Worm (Caenorhabditis elegans): Measurements from ENCODE around the gene col-41.

Gene col-41

ce11 chrX:15146415-15147210, 29.7 kb downstream of the col-41 start:
- no peak for TF ChIP-seq unc-62 (GFP tag; optimal IDR thresholded peaks at IDR 0.05)
- TF ChIP-seq ZK546.5 (tag; optimal IDR thresholded peaks at IDR 0.05): no peak
- TF ChIP-seq nhr-129 (tag; optimal IDR thresholded peaks at IDR 0.05): peak; percentile 4
- TF ChIP-seq snpc-4 (tag; optimal IDR thresholded peaks at IDR 0.05): no peak
- TF ChIP-seq unc-39 (tag; optimal IDR thresholded peaks at IDR 0.05): no peak
- TF ChIP-seq mbf-1 (tag; optimal IDR thresholded peaks at IDR 0.05): no peak
- TF ChIP-seq sma-9 (GFP tag; optimal IDR thresholded peaks at IDR 0.05): peak; percentile 6
- TF ChIP-seq sma-9 (tag; optimal IDR thresholded peaks at IDR 0.05): no peak
- TF ChIP-seq lin-13 (GFP tag; optimal IDR thresholded peaks at IDR 0.05): no peak
- peak; percentile 13 for TF ChIP-seq crh-2 (tag; optimal IDR thresholded peaks at IDR 0.05)
- peak; percentile 39 for TF ChIP-seq fos-1 (tag; optimal IDR thresholded peaks at IDR 0.05)

DNA sequence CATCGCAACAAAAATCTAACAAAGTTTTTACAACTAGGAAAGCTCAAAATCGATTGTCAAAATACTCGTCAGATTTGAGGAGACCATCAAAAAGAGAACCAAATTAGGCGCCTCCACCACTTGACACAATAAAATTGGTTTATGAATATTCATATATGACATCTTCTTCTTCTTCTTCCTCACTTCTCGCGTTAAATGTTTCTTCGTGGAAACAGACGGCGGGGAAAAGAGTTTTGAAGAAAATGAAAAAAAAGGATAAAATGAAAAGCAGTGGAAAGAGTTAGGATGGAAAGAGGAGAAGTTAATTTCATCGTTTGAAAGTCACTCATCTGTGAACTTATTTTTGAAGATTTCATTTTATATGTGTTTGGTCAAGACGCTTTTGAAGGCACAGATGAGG, 41.3 kb downstream of the col-41 start:
- no peak for TF ChIP-seq nhr-11 (tag; optimal IDR thresholded peaks at IDR 0.05)
- TF ChIP-seq R02D3.7 (tag; optimal IDR thresholded peaks at IDR 0.05): no peak
- TF ChIP-seq C34F6.9 (tag; optimal IDR thresholded peaks at IDR 0.05): no peak
- no peak for TF ChIP-seq lin-13 (GFP tag; optimal IDR thresholded peaks at IDR 0.05)

DNA sequence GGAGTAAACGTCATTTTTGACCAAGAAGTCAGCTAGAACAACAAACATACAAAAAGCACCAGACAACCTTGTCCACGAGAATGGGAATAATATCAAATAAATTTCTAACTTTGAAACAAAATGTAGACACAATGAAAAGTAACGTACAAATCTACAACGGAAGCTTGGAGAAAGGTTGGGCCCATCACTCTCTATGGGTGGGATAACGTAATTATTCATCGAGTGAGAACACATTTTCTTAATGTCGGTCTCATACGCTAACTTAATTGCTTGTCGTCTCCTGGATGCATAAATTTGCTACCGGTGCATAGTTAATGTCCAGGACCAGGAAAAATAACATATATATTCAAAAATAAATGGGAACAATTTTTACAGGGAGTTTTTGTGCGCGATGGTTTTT, 43.1 kb downstream of the col-41 start:
- no peak for TF ChIP-seq ama-1 (optimal IDR thresholded peaks at IDR 0.05)
- no peak for TF ChIP-seq nhr-129 (tag; optimal IDR thresholded peaks at IDR 0.05)
- TF ChIP-seq lin-39 (tag; optimal IDR thresholded peaks at IDR 0.05): no peak
- TF ChIP-seq unc-55 (GFP tag; optimal IDR thresholded peaks at IDR 0.05): no peak
- TF ChIP-seq nhr-237 (tag; optimal IDR thresholded peaks at IDR 0.05): no peak
- TF ChIP-seq zag-1 (tag; optimal IDR thresholded peaks at IDR 0.05): no peak
- TF ChIP-seq nhr-12 (tag; optimal IDR thresholded peaks at IDR 0.05): no peak
- no peak for TF ChIP-seq nhr-6 (tag; optimal IDR thresholded peaks at IDR 0.05)
- TF ChIP-seq lsy-2 (tag; optimal IDR thresholded peaks at IDR 0.05): no peak
- no peak for TF ChIP-seq nhr-77 (tag; optimal IDR thresholded peaks at IDR 0.05)
- TF ChIP-seq peb-1 (tag; optimal IDR thresholded peaks at IDR 0.05): no peak

ce11 chrX:15132073-15132472, 44.2 kb downstream of the col-41 start:
- no peak for TF ChIP-seq nhr-6 (tag; optimal IDR thresholded peaks at IDR 0.05)
- no peak for TF ChIP-seq mab-5 (tag; optimal IDR thresholded peaks at IDR 0.05)
- no peak for TF ChIP-seq egl-27 (tag; optimal IDR thresholded peaks at IDR 0.05)
- no peak for TF ChIP-seq unc-39 (tag; optimal IDR thresholded peaks at IDR 0.05)
- TF ChIP-seq blmp-1 (tag; optimal IDR thresholded peaks at IDR 0.05; ENCODE audit: insufficient read depth): no peak

DNA sequence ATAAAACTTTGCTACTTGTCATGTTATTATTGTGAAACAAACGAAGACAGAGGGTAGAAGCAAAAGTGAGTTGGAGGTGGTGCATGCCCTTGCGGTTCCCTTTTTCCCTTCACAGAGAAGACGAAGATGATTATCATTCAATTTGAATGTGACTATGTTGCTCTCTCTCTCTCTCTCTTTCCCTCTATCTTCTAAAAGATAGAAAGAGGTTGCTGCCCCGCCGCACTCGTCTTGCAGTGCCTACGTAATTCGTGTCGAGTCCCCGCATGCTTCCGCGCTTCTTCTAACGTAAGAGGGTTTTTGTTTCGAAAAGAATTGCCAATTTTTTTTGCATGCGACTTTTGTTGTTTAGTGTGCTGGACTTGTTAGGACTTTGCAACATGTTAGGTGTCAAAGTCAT, 48.1 kb downstream of the col-41 start:
- TF ChIP-seq mbf-1 (tag; optimal IDR thresholded peaks at IDR 0.05): no peak
- TF ChIP-seq sma-3 (GFP tag; optimal IDR thresholded peaks at IDR 0.05): no peak
- peak; percentile 2 for TF ChIP-seq C34F6.9 (tag; optimal IDR thresholded peaks at IDR 0.05)

- TF ChIP-seq skn-1 (tag; optimal IDR thresholded peaks at IDR 0.05): no peak
- TF ChIP-seq nhr-21 (tag; optimal IDR thresholded peaks at IDR 0.05): no peak
- no peak for TF ChIP-seq sma-9 (GFP tag; optimal IDR thresholded peaks at IDR 0.05)
- TF ChIP-seq sma-9 (tag; optimal IDR thresholded peaks at IDR 0.05): no peak
- no peak for TF ChIP-seq crh-2 (tag; optimal IDR thresholded peaks at IDR 0.05)
- no peak for TF ChIP-seq C34F6.9 (tag; optimal IDR thresholded peaks at IDR 0.05)
- no peak for TF ChIP-seq ztf-4 (tag; optimal IDR thresholded peaks at IDR 0.05)
- TF ChIP-seq ceh-82 (tag; optimal IDR thresholded peaks at IDR 0.05): no peak
- TF ChIP-seq gmeb-1 (tag; optimal IDR thresholded peaks at IDR 0.05): no peak
- TF ChIP-seq nhr-10 (tag; optimal IDR thresholded peaks at IDR 0.05): no peak
- TF ChIP-seq alr-1 (tag; optimal IDR thresholded peaks at IDR 0.05): no peak
- no peak for TF ChIP-seq lin-39 (tag; optimal IDR thresholded peaks at IDR 0.05)
- TF ChIP-seq nhr-25 (tag; optimal IDR thresholded peaks at IDR 0.05): no peak
- TF ChIP-seq nhr-12 (tag; optimal IDR thresholded peaks at IDR 0.05): no peak
- no peak for TF ChIP-seq Y55F3AM.14 (GFP tag; optimal IDR thresholded peaks at IDR 0.05)
- no peak for TF ChIP-seq ZK546.5 (tag; optimal IDR thresholded peaks at IDR 0.05)
- TF ChIP-seq blmp-1 (tag; optimal IDR thresholded peaks at IDR 0.05; ENCODE audit: insufficient read depth): no peak
- TF ChIP-seq elt-3 (tag; optimal IDR thresholded peaks at IDR 0.05): no peak
- TF ChIP-seq mdl-1 (tag; optimal IDR thresholded peaks at IDR 0.05): no peak
- no peak for TF ChIP-seq sem-4 (tag; optimal IDR thresholded peaks at IDR 0.05)
- no peak for TF ChIP-seq peb-1 (tag; optimal IDR thresholded peaks at IDR 0.05)
Measured at ce11 chrX:15127338-15127737, 48.9 kb downstream of the col-41 start.

Data from whole organism, L2 larva.